Worm (Caenorhabditis elegans): ENCODE results near the gene fbxa-182.

- TF ChIP-seq W03F9.2 (tag; optimal IDR thresholded peaks at IDR 0.05), result no peak
- TF ChIP-seq him-1 (tag; optimal IDR thresholded peaks at IDR 0.05), result no peak
Observed at ce11 chrII:2418836-2419235, 6.3 kb upstream of the fbxa-182 start, which contains the start of gene fbxc-20.
